Worm (Caenorhabditis elegans): ENCODE data around the gene K07H8.7.

DNA sequence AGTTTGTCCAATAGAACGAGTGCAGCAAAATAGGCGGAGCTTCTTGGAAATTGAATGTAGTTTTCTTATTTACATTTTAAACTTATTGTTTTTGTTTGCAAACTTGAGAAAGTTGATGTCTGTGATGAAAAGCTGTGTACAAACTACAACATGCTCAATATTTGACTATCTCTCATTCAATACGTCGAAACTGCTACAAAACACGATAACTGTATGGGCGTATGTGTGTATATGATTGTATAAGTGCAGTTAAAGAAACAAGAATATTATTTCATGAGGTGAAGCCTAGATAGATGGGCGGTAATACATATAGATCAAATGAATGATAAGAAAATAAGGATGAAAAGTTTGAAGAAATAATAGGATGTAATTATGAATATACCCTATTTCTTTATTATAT, 20.2 kb downstream of the K07H8.7 start:
- TF ChIP-seq attf-3 (GFP tag; conservative IDR thresholded peaks at IDR 0.05) = no peak
- no peak for TF ChIP-seq nhr-80 (tag; optimal IDR thresholded peaks at IDR 0.05)
- TF ChIP-seq aptf-2 (GFP tag; conservative IDR thresholded peaks at IDR 0.05) = no peak
- TF ChIP-seq F57A8.1 (GFP tag; optimal IDR thresholded peaks at IDR 0.05) = no peak
- TF ChIP-seq Y56A3A.18 (GFP tag; IDR thresholded peaks at IDR 0.05) = no peak
- no peak for TF ChIP-seq xnd-1 (tag; optimal IDR thresholded peaks at IDR 0.05)
- TF ChIP-seq snpc-1.3 (tag; optimal IDR thresholded peaks at IDR 0.05; ENCODE audit: insufficient read depth) = no peak
- no peak for TF ChIP-seq fkh-3 (tag; optimal IDR thresholded peaks at IDR 0.05)
- no peak for TF ChIP-seq Y95B8A.8 (GFP tag; IDR thresholded peaks at IDR 0.05)
- no peak for TF ChIP-seq sea-2 (GFP tag; IDR thresholded peaks at IDR 0.05)
- TF ChIP-seq ceh-58 (GFP tag; IDR thresholded peaks at IDR 0.05) = no peak

All from whole organism, young adult.